Fruit fly (Drosophila melanogaster): ENCODE results near the gene Xrcc2.
A peak's percentile ranks its signal among the peaks of the same experiment; 100 is the strongest.

The Xrcc2 gene

dm6 chrX:18483261-18484218 is 16.4 kb upstream of the Xrcc2 start, which contains the start of gene Hayan (continued):
- no peak for TF ChIP-seq CG42726 (GFP tag; IDR thresholded peaks at IDR 0.05; ENCODE audit: partially characterized antibody)
- TF ChIP-seq CG15601 (tag; optimal IDR thresholded peaks at IDR 0.05) = no peak
- no peak for TF ChIP-seq Aef1 (GFP tag; IDR thresholded peaks at IDR 0.05)
- no peak for TF ChIP-seq Meics (GFP tag; optimal IDR thresholded peaks at IDR 0.05)
- TF ChIP-seq BtbVII (GFP tag; optimal IDR thresholded peaks at IDR 0.05) = no peak
- TF ChIP-seq Xbp1 (GFP tag; optimal IDR thresholded peaks at IDR 0.05) = no peak
- peak; percentile 54 for TF ChIP-seq Jarid2 (GFP tag; optimal IDR thresholded peaks at IDR 0.05)
- no peak for TF ChIP-seq Sry-δ (GFP tag; optimal IDR thresholded peaks at IDR 0.05)
- no peak for TF ChIP-seq CG17802 (tag; optimal IDR thresholded peaks at IDR 0.05)
- TF ChIP-seq CG7556 (GFP tag; optimal IDR thresholded peaks at IDR 0.05) = no peak
- no peak for TF ChIP-seq Oaz (GFP tag; IDR thresholded peaks at IDR 0.05)
- no peak for TF ChIP-seq bab2 (GFP tag; optimal IDR thresholded peaks at IDR 0.05)
- no peak for TF ChIP-seq Bgb (GFP tag; IDR thresholded peaks at IDR 0.05; ENCODE audit: partially characterized antibody)
- TF ChIP-seq nau (GFP tag; optimal IDR thresholded peaks at IDR 0.05) = no peak
- TF ChIP-seq Hr78 (GFP tag; optimal IDR thresholded peaks at IDR 0.05) = peak in 1 of 2 experiments; percentile 92
- peak; percentile 76 for TF ChIP-seq sug (tag; optimal IDR thresholded peaks at IDR 0.05)

- no peak for TF ChIP-seq Chrac-16 (GFP tag; optimal IDR thresholded peaks at IDR 0.05)
- TF ChIP-seq CG14710 (tag; optimal IDR thresholded peaks at IDR 0.05) = no peak
- TF ChIP-seq Vsx1 (GFP tag; optimal IDR thresholded peaks at IDR 0.05) = peak; percentile 4
- TF ChIP-seq CG1792 (GFP tag; optimal IDR thresholded peaks at IDR 0.05) = no peak
- TF ChIP-seq nom (GFP tag; optimal IDR thresholded peaks at IDR 0.05) = peak; percentile 39
- no peak for TF ChIP-seq ap (GFP tag; IDR thresholded peaks at IDR 0.05)
- TF ChIP-seq jumu (GFP tag; optimal IDR thresholded peaks at IDR 0.05) = no peak
- no peak for TF ChIP-seq H15 (GFP tag; IDR thresholded peaks at IDR 0.05)
- no peak for TF ChIP-seq CG18476 (GFP tag; optimal IDR thresholded peaks at IDR 0.05)
- TF ChIP-seq exex (tag; optimal IDR thresholded peaks at IDR 0.05) = peak; percentile 72
- no peak for TF ChIP-seq her (GFP tag; optimal IDR thresholded peaks at IDR 0.05)
- TF ChIP-seq insv (GFP tag; optimal IDR thresholded peaks at IDR 0.05) = no peak
- no peak for TF ChIP-seq sna (GFP tag; IDR thresholded peaks at IDR 0.05; ENCODE audit: partially characterized antibody)
- 0 out of 3 replicates have a peak, but pooled peaks have one; percentile 7 for TF ChIP-seq row (GFP tag; IDR thresholded peaks at IDR 0.05)
- TF ChIP-seq lab (GFP tag; optimal IDR thresholded peaks at IDR 0.05) = no peak
- peak; percentile 28 for TF ChIP-seq sd (tag; optimal IDR thresholded peaks at IDR 0.05)
- no peak for TF ChIP-seq chm (GFP tag; IDR thresholded peaks at IDR 0.05)
- TF ChIP-seq CG34376 (GFP tag; optimal IDR thresholded peaks at IDR 0.05) = peak; percentile 3
- TF ChIP-seq Hr78 (GFP tag; optimal IDR thresholded peaks at IDR 0.05) = peak in 1 of 2 experiments; percentile 66
- TF ChIP-seq chinmo (GFP tag; IDR thresholded peaks at IDR 0.05; ENCODE audit: partially characterized antibody) = 0 out of 4 replicates have a peak, but pooled peaks have one; percentile 67
- peak; percentile 23 for TF ChIP-seq sug (tag; optimal IDR thresholded peaks at IDR 0.05)
- TF ChIP-seq Deaf1 (tag; optimal IDR thresholded peaks at IDR 0.05) = peak; percentile 13
- TF ChIP-seq Stat92E (GFP tag; optimal IDR thresholded peaks at IDR 0.05) = no peak
- TF ChIP-seq CG11695 (GFP tag; IDR thresholded peaks at IDR 0.05) = peak; percentile 70
- peak; percentile 17 for TF ChIP-seq Ets65A (GFP tag)
These were observed 13.4 kb upstream of the Xrcc2 start, which contains the start of gene psh for dm6 chrX:18486356-18487059. TSS of gene psh (minus strand) at chrX:18486921.

Measured in whole organism, embryonic.